Worm (Caenorhabditis elegans): Measurements from ENCODE around the gene F55C12.2.

- TF ChIP-seq dao-5 (tag; optimal IDR thresholded peaks at IDR 0.05) (no peak), him-1 (tag; optimal IDR thresholded peaks at IDR 0.05) (no peak), W03F9.2 (tag; optimal IDR thresholded peaks at IDR 0.05) (no peak)
These were observed 24.9 kb downstream of the F55C12.2 start for ce11 chrII:5901407-5902026.

All from whole organism, L4/young adult.